Worm (Caenorhabditis elegans): Measurements from ENCODE around the gene Y43F8B.2.

DNA sequence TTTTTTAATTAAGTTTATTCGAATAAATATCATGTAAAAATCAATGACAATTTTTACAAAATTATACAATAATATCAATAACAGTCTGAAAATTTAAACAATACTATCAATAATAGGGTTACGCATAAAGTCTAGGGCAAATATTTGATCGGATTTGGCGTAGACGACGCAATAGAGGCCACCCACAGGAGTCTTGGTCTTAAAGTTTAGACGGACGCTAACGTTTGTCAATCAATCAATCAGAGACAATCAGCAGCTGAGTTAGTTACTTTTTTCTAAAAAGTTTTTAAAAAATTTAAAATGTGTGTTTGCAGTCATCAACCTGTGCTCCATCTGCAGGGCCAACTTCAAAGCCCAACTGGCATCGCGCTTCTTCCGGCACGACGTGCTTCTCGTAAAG, 41.6 kb downstream of the Y43F8B.2 start, which contains the start of gene Y43F8B.29:
- no peak for TF ChIP-seq bed-3 (GFP tag; optimal IDR thresholded peaks at IDR 0.05)
- TF ChIP-seq nhr-28 (tag; optimal IDR thresholded peaks at IDR 0.05), result no peak
- no peak for TF ChIP-seq pha-4 (tag; optimal IDR thresholded peaks at IDR 0.05)
- no peak for TF ChIP-seq ces-1 (GFP tag; optimal IDR thresholded peaks at IDR 0.05)
- no peak for TF ChIP-seq nhr-237 (tag; optimal IDR thresholded peaks at IDR 0.05)
- TF ChIP-seq lsy-2 (tag; optimal IDR thresholded peaks at IDR 0.05), result no peak
- TF ChIP-seq sem-2 (GFP tag; optimal IDR thresholded peaks at IDR 0.05), result no peak
- TF ChIP-seq ztf-11 (tag; optimal IDR thresholded peaks at IDR 0.05), result no peak
- TF ChIP-seq unc-62 (GFP tag; optimal IDR thresholded peaks at IDR 0.05), result no peak

All from whole organism, mixed stage, embryonic.